Fruit fly (Drosophila melanogaster) Kc167 (cell line): ENCODE data around the gene Clamp.

ENCODE experiments used
- Myc ChIP-seq: fragments of >200 bp; optimal IDR thresholded peaks from 2 replicates; lab custom pipeline; 2017; ENCODE audit warnings: missing external identifiers
- Sin3A ChIP-seq: fragments of >200 bp; optimal IDR thresholded peaks from 2 replicates; lab custom pipeline; 2018; ENCODE audit warnings: missing external identifiers
- h ChIP-seq: fragments of >200 bp; optimal IDR thresholded peaks from 3 replicates; lab custom pipeline; 2018; ENCODE audit warnings: missing external identifiers
- insv ChIP-seq: fragments of >200 bp; optimal IDR thresholded peaks from 3 replicates; lab custom pipeline; 2018; ENCODE audit warnings: missing external identifiers
- psq ChIP-seq: fragments of >200 bp; optimal IDR thresholded peaks from 2 replicates; lab custom pipeline; 2017; ENCODE audit warnings: missing external identifiers
- ttk ChIP-seq: sonication (Bioruptor generic); optimal IDR thresholded peaks from 2 replicates; lab custom pipeline; 2017; ENCODE audit warnings: missing external identifiers

dm6 chr2L:22142696-22143176 lies 26.2 kb downstream of the Clamp start:
- TF ChIP-seq psq, result no peak
- no peak for TF ChIP-seq Sin3A (lab: Kevin White, UChicago)
- no peak for TF ChIP-seq h (lab: Kevin White, UChicago)
- no peak for TF ChIP-seq insv (lab: Kevin White, UChicago)
- no peak for TF ChIP-seq Myc (lab: Kevin White, UChicago)
- TF ChIP-seq ttk (lab: Kevin White, UChicago), result no peak
